Fruit fly (Drosophila melanogaster) whole organism, embryonic: ENCODE measurements around the gene alpha-Man-Ia.

Experiments
- Awh ChIP-seq: fragments of 200-800 bp; sonication (Bioruptor generic); IDR thresholded peaks from 2 replicates; pipeline ENCODE4, ENCODE4 v1.3.6; 2022; ENCODE audit warnings: missing biosample characterization, missing genetic modification characterization
- BEAF-32 ChIP-seq: fragments of 200-800 bp; sonication (Bioruptor generic); optimal IDR thresholded peaks from 3 replicates; lab custom pipeline; 2017; ENCODE audit warnings: missing biosample characterization, missing genetic modification characterization, mild to moderate bottlenecking, moderate library complexity, missing genetic modification reagents
- Bteb2 ChIP-seq: fragments of 200-800 bp; sonication (Bioruptor generic); optimal IDR thresholded peaks from 2 replicates; lab custom pipeline; 2016; ENCODE audit warnings: missing biosample characterization, missing genetic modification characterization
- CG11504 ChIP-seq: fragments of 200-800 bp; sonication (Bioruptor generic); optimal IDR thresholded peaks from 3 replicates; lab custom pipeline; 2019; ENCODE audit warnings: missing biosample characterization, mild to moderate bottlenecking, missing genetic modification characterization, moderate library complexity
- CG12299 ChIP-seq: fragments of 200-800 bp; sonication (Bioruptor generic); optimal IDR thresholded peaks from 2 replicates; lab custom pipeline; 2018; ENCODE audit warnings: missing biosample characterization, mild to moderate bottlenecking, missing genetic modification characterization
- CG12769 ChIP-seq: fragments of 200-800 bp; sonication (Bioruptor generic); optimal IDR thresholded peaks from 2 replicates; lab custom pipeline; 2019; ENCODE audit warnings: missing biosample characterization, mild to moderate bottlenecking, missing genetic modification characterization, moderate library complexity
- CG15073 ChIP-seq: fragments of 200-800 bp; sonication (Bioruptor generic); optimal IDR thresholded peaks from 2 replicates; lab custom pipeline; 2016; ENCODE audit warnings: missing biosample characterization, missing genetic modification characterization
- CG15479 ChIP-seq: fragments of 200-800 bp; sonication (Bioruptor generic); optimal IDR thresholded peaks from 3 replicates; lab custom pipeline; 2019; ENCODE audit warnings: missing biosample characterization, mild to moderate bottlenecking, missing genetic modification characterization, moderate library complexity
- CG15514 ChIP-seq: fragments of 200-800 bp; sonication (Bioruptor generic); optimal IDR thresholded peaks from 3 replicates; lab custom pipeline; 2017; ENCODE audit warnings: missing biosample characterization, missing genetic modification characterization, mild to moderate bottlenecking, moderate library complexity, missing genetic modification reagents
- CG17829 ChIP-seq: fragments of 200-800 bp; optimal IDR thresholded peaks from 2 replicates; lab custom pipeline; 2019; ENCODE audit warnings: missing biosample characterization, mild to moderate bottlenecking, missing genetic modification characterization, moderate library complexity
- CG34422 ChIP-seq: fragments of 200-800 bp; sonication (Bioruptor generic); IDR thresholded peaks from 3 replicates; pipeline ENCODE4 v1.3.6; 2022; ENCODE audit warnings: missing biosample characterization, missing genetic modification characterization
- CG3838 ChIP-seq: fragments of 200-800 bp; sonication (Bioruptor generic); optimal IDR thresholded peaks from 3 replicates; lab custom pipeline; 2016; ENCODE audit warnings: missing biosample characterization, missing genetic modification characterization
- CG3995 ChIP-seq: fragments of 200-800 bp; sonication (Bioruptor generic); optimal IDR thresholded peaks from 3 replicates; lab custom pipeline; 2016; ENCODE audit warnings: missing biosample characterization, missing genetic modification characterization
- CG4707 ChIP-seq: fragments of 200-800 bp; sonication (Bioruptor generic); optimal IDR thresholded peaks from 2 replicates; lab custom pipeline; 2018; ENCODE audit warnings: missing biosample characterization, mild to moderate bottlenecking, missing genetic modification characterization, moderate library complexity
- CG4730 ChIP-seq: fragments of 200-800 bp; sonication (Bioruptor generic); IDR thresholded peaks from 2 replicates; pipeline ENCODE4 v1.3.6; 2022; ENCODE audit warnings: missing biosample characterization, missing genetic modification characterization
- CG5180 ChIP-seq: fragments of 200-800 bp; sonication (Bioruptor generic); optimal IDR thresholded peaks from 3 replicates; lab custom pipeline; 2017; ENCODE audit warnings: missing biosample characterization, missing genetic modification characterization, mild to moderate bottlenecking, moderate library complexity, missing genetic modification reagents
- CG6254 ChIP-seq: fragments of 200-800 bp; sonication (Bioruptor generic); optimal IDR thresholded peaks from 3 replicates; lab custom pipeline; 2017; ENCODE audit warnings: mild to moderate bottlenecking, missing biosample characterization, missing genetic modification reagents, missing genetic modification characterization
- CG6791 ChIP-seq: fragments of 200-800 bp; sonication (Bioruptor generic); IDR thresholded peaks from 3 replicates; pipeline ENCODE4 v1.3.6; 2022; ENCODE audit warnings: missing biosample characterization, missing genetic modification characterization; ENCODE audit not compliant: partially characterized antibody
- CG9876 ChIP-seq: fragments of 200-800 bp; sonication (Bioruptor generic); optimal IDR thresholded peaks from 2 replicates; lab custom pipeline; 2016; ENCODE audit warnings: missing biosample characterization, missing genetic modification characterization
- CHES-1-like ChIP-seq: fragments of 200-800 bp; sonication (Bioruptor generic); optimal IDR thresholded peaks from 2 replicates; lab custom pipeline; 2016; ENCODE audit warnings: missing biosample characterization, missing genetic modification characterization
- CTCF ChIP-seq: fragments of 200-800 bp; sonication (Bioruptor generic); optimal IDR thresholded peaks from 2 replicates; lab custom pipeline; 2017; ENCODE audit warnings: missing biosample characterization, mild to moderate bottlenecking, missing genetic modification characterization, moderate library complexity
- Drgx ChIP-seq: fragments of 200-800 bp; sonication (Bioruptor generic); IDR thresholded peaks from 2 replicates; pipeline ENCODE4 v1.3.6; 2022; ENCODE audit warnings: missing biosample characterization, missing genetic modification characterization
- Hr51 ChIP-seq, 2 experiments: fragments of 200-800 bp; sonication (Bioruptor generic); optimal IDR thresholded peaks; 2 replicates in 1 of 2; 3 replicates in 1 of 2; lab custom pipeline; 2016 to 2018; ENCODE audit warnings: missing biosample characterization in 2 of 2, missing genetic modification characterization in 2 of 2, mild to moderate bottlenecking in 1 of 2, moderate library complexity in 1 of 2
- Med ChIP-seq: fragments of 200-800 bp; sonication (Bioruptor generic); peaks from one replicate; lab custom pipeline; 2016; ENCODE audit warnings: missing biosample characterization, missing genetic modification characterization, mild to moderate bottlenecking, inconsistent platforms, moderate library complexity
- Mrtf ChIP-seq: fragments of 200-800 bp; sonication (Bioruptor generic); IDR thresholded peaks from 3 replicates; pipeline ENCODE4 v1.3.6; 2022; ENCODE audit warnings: missing biosample characterization, missing genetic modification characterization
- Pdp1 ChIP-seq, 2 experiments: fragments of 200-800 bp; sonication (Bioruptor generic); optimal IDR thresholded peaks; 3 replicates each; lab custom pipeline; 2016; ENCODE audit warnings: missing biosample characterization in 2 of 2, missing genetic modification characterization in 2 of 2, mild to moderate bottlenecking in 1 of 2, moderate library complexity in 1 of 2
- Sry-δ ChIP-seq: fragments of 200-800 bp; sonication (Bioruptor generic); optimal IDR thresholded peaks from 2 replicates; lab custom pipeline; 2016; ENCODE audit warnings: missing biosample characterization, missing genetic modification characterization
- Xbp1 ChIP-seq: fragments of 200-800 bp; sonication (Bioruptor generic); optimal IDR thresholded peaks from 3 replicates; lab custom pipeline; 2016; ENCODE audit warnings: missing biosample characterization, mild to moderate bottlenecking, missing genetic modification characterization
- abd-A ChIP-seq: fragments of 200-800 bp; sonication (Bioruptor generic); optimal IDR thresholded peaks from 3 replicates; lab custom pipeline; 2019; ENCODE audit warnings: missing biosample characterization, mild to moderate bottlenecking, missing genetic modification characterization, moderate library complexity
- al ChIP-seq: fragments of 200-800 bp; sonication (Bioruptor generic); IDR thresholded peaks from 2 replicates; pipeline ENCODE4 v1.3.6; 2022; ENCODE audit warnings: missing biosample characterization, missing genetic modification characterization
- aop ChIP-seq: fragments of 200-800 bp; sonication (Bioruptor generic); IDR thresholded peaks from 2 replicates; pipeline ENCODE4 v1.3.6; 2022; ENCODE audit warnings: missing biosample characterization, missing genetic modification characterization
- ash1 ChIP-seq: fragments of 200-800 bp; sonication (Bioruptor generic); optimal IDR thresholded peaks from 2 replicates; lab custom pipeline; 2018; ENCODE audit warnings: missing biosample characterization, mild to moderate bottlenecking, missing genetic modification characterization
- cas ChIP-seq: fragments of 200-800 bp; sonication (Bioruptor generic); IDR thresholded peaks from 2 replicates; pipeline ENCODE4 v1.3.6; 2022; ENCODE audit warnings: missing biosample characterization, missing genetic modification characterization
- dmrt99B ChIP-seq: fragments of 200-800 bp; sonication (Bioruptor generic); optimal IDR thresholded peaks from 2 replicates; lab custom pipeline; 2018; ENCODE audit warnings: missing biosample characterization, mild to moderate bottlenecking, missing genetic modification characterization, moderate library complexity
- emc ChIP-seq: fragments of 200-800 bp; sonication (Bioruptor generic); optimal IDR thresholded peaks from 2 replicates; lab custom pipeline; 2016; ENCODE audit warnings: missing biosample characterization, missing genetic modification characterization
- grn ChIP-seq: fragments of 200-800 bp; sonication (Bioruptor generic); optimal IDR thresholded peaks from 3 replicates; lab custom pipeline; 2017; ENCODE audit warnings: missing biosample characterization, missing genetic modification characterization
- gro ChIP-seq: fragments of 200-800 bp; sonication (Bioruptor generic); optimal IDR thresholded peaks from 2 replicates; lab custom pipeline; 2016; ENCODE audit warnings: missing biosample characterization, missing genetic modification characterization
- jumu ChIP-seq: fragments of 200-800 bp; sonication (Bioruptor generic); optimal IDR thresholded peaks from 3 replicates; lab custom pipeline; 2016; ENCODE audit warnings: missing biosample characterization, missing genetic modification characterization
- ken ChIP-seq: fragments of 200-800 bp; sonication (Bioruptor generic); IDR thresholded peaks from 3 replicates; pipeline ENCODE4 v1.3.6; 2022; ENCODE audit warnings: missing biosample characterization, missing genetic modification characterization
- nerfin-2 ChIP-seq: fragments of 200-800 bp; sonication (Bioruptor generic); IDR thresholded peaks from 2 replicates; pipeline ENCODE4 v1.3.6; 2022; ENCODE audit warnings: missing biosample characterization, missing genetic modification characterization; ENCODE audit not compliant: partially characterized antibody
- otp ChIP-seq: fragments of 200-800 bp; sonication (Bioruptor generic); IDR thresholded peaks from 3 replicates; pipeline ENCODE4, ENCODE4 v1.3.6; 2022; ENCODE audit warnings: missing biosample characterization, missing genetic modification characterization
- pfk ChIP-seq: fragments of 200-800 bp; sonication (Bioruptor generic); optimal IDR thresholded peaks from 2 replicates; lab custom pipeline; 2018; ENCODE audit warnings: missing biosample characterization, mild to moderate bottlenecking, missing genetic modification characterization, moderate library complexity
- phol ChIP-seq: fragments of 200-800 bp; sonication (Bioruptor generic); optimal IDR thresholded peaks from 3 replicates; lab custom pipeline; 2018; ENCODE audit warnings: missing biosample characterization, mild to moderate bottlenecking, missing genetic modification characterization, moderate library complexity
- row ChIP-seq: fragments of 200-800 bp; sonication (Bioruptor generic); IDR thresholded peaks from 3 replicates; pipeline ENCODE4 v1.3.6; 2022; ENCODE audit warnings: missing biosample characterization, missing genetic modification characterization
- salm ChIP-seq: fragments of 200-800 bp; sonication (Bioruptor generic); optimal IDR thresholded peaks from 2 replicates; lab custom pipeline; 2018; ENCODE audit warnings: missing biosample characterization, mild to moderate bottlenecking, missing genetic modification characterization
- sd ChIP-seq: fragments of 200-800 bp; sonication (Bioruptor generic); optimal IDR thresholded peaks from 3 replicates; lab custom pipeline; 2018; ENCODE audit warnings: missing biosample characterization, mild to moderate bottlenecking, missing genetic modification characterization, moderate library complexity
- sim ChIP-seq: fragments of 200-800 bp; sonication (Bioruptor generic); IDR thresholded peaks from 2 replicates; pipeline ENCODE4 v1.3.6; 2022; ENCODE audit warnings: missing biosample characterization, missing genetic modification characterization
- sna ChIP-seq: fragments of 200-800 bp; sonication (Bioruptor generic); IDR thresholded peaks from 2 replicates; pipeline ENCODE4 v1.3.6; 2022; ENCODE audit warnings: missing biosample characterization, missing genetic modification characterization; ENCODE audit not compliant: partially characterized antibody
- stwl ChIP-seq: fragments of 200-800 bp; sonication (Bioruptor generic); optimal IDR thresholded peaks from 3 replicates; lab custom pipeline; 2018; ENCODE audit warnings: missing biosample characterization, mild to moderate bottlenecking, missing genetic modification characterization, moderate library complexity
- trem ChIP-seq: fragments of 200-800 bp; optimal IDR thresholded peaks from 3 replicates; lab custom pipeline; 2019; ENCODE audit warnings: missing biosample characterization, mild to moderate bottlenecking, missing genetic modification characterization, moderate library complexity
- twi ChIP-seq: fragments of 200-800 bp; optimal IDR thresholded peaks from 2 replicates; lab custom pipeline; 2019; ENCODE audit warnings: missing biosample characterization, mild to moderate bottlenecking, missing genetic modification characterization, moderate library complexity

alpha-Man-Ia gene

DNA sequence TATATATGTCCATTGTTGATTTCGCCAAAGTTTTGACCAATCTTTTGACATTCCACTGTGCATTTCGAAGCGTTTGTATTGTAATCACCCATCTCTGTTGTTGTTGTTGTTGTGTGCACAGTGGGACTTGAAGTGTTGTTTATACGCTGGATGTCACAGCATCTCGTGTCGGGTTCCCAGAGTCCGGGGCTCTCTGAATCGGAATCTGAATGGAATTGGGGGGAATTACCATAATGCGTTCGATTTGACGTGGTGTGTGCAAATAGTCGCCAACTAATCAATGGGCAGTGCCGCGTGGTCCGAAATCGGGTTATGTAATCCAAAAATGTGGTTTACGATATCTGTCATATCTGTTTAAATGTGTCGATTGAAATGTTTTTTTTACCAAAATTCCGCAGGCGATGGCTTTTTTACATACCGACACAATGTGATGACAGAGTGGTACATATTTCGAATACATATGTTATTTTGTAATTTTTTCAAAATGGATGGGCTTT is 91.7 kb downstream of the alpha-Man-Ia start (continued):
- TF ChIP-seq al (GFP tag; lab: Robert Waterston, UW) (no peak), CG11504 (no peak), CG5180 (GFP tag; lab: Kevin White, UChicago) (no peak), CG15479 (GFP tag; lab: Kevin White, UChicago) (no peak), grn (GFP tag; lab: Kevin White, UChicago) (no peak), row (GFP tag; lab: Robert Waterston, UW) (0 out of 3 replicates have a peak, but pooled peaks have one; percentile 9), twi (tag; lab: Kevin White, UChicago) (no peak), CHES-1-like (GFP tag; lab: Kevin White, UChicago) (no peak), sna (GFP tag; lab: Robert Waterston, UW) (no peak), CG9876 (GFP tag; lab: Kevin White, UChicago) (no peak), abd-A (tag; lab: Kevin White, UChicago) (no peak), CG15514 (GFP tag; lab: Kevin White, UChicago) (no peak), CG12299 (no peak), trem (tag; lab: Kevin White, UChicago) (no peak), salm (tag; lab: Kevin White, UChicago) (no peak), Pdp1 (GFP tag; optimal IDR thresholded peaks at IDR 0.05; lab: Kevin White, UChicago) (peak in 1 of 2 experiments; percentile 72), stwl (tag; lab: Kevin White, UChicago) (no peak), CG12769 (tag; lab: Kevin White, UChicago) (peak; percentile 33), dmrt99B (tag; lab: Kevin White, UChicago) (peak; percentile 22), CG15073 (GFP tag; lab: Kevin White, UChicago) (no peak), CG6791 (GFP tag; lab: Robert Waterston, UW) (no peak), Drgx (GFP tag; lab: Robert Waterston, UW) (no peak), CTCF (GFP tag; lab: Kevin White, UChicago) (no peak), CG34422 (no peak), Bteb2 (GFP tag; lab: Kevin White, UChicago) (no peak), jumu (GFP tag; lab: Kevin White, UChicago) (no peak), CG3838 (GFP tag; lab: Kevin White, UChicago) (no peak), Mrtf (GFP tag; lab: Robert Waterston, UW) (no peak), gro (GFP tag; lab: Kevin White, UChicago) (no peak), CG4707 (GFP tag; lab: Kevin White, UChicago) (peak; percentile 64), aop (GFP tag; lab: Robert Waterston, UW) (no peak), sd (tag; lab: Kevin White, UChicago) (peak; percentile 60), CG4730 (no peak), ash1 (GFP tag; lab: Kevin White, UChicago) (no peak), CG6254 (GFP tag; lab: Kevin White, UChicago) (no peak), Awh (GFP tag; lab: Robert Waterston, UW) (0 out of 2 replicates have a peak, but pooled peaks have one; percentile 23), otp (GFP tag; lab: Robert Waterston, UW) (no peak), nerfin-2 (GFP tag; lab: Robert Waterston, UW) (no peak), Sry-δ (GFP tag; lab: Kevin White, UChicago) (no peak), CG17829 (tag; lab: Kevin White, UChicago) (no peak), sim (GFP tag; lab: Robert Waterston, UW) (no peak), BEAF-32 (GFP tag; lab: Kevin White, UChicago) (no peak), phol (tag; lab: Kevin White, UChicago) (no peak), pfk (no peak), Xbp1 (GFP tag; lab: Kevin White, UChicago) (no peak), Hr51 (GFP tag; optimal IDR thresholded peaks at IDR 0.05; lab: Kevin White, UChicago) (peak in 1 of 2 experiments; percentile 0), emc (GFP tag; lab: Kevin White, UChicago) (no peak), ken (GFP tag; lab: Robert Waterston, UW) (no peak), Med (GFP tag; lab: Kevin White, UChicago) (peak; percentile 4), cas (GFP tag; lab: Robert Waterston, UW) (no peak), CG3995 (GFP tag; lab: Kevin White, UChicago) (no peak)
